Worm (Caenorhabditis elegans) whole organism, L4 larva: Measurements from ENCODE around the gene igdb-3.

Source experiments
- ZK546.5 ChIP-seq, 2 experiments: sonication (generic microtip); optimal IDR thresholded peaks; 2 replicates each; lab custom pipeline; 2017; ENCODE audit warnings: missing biosample characterization in 2 of 2, missing genetic modification characterization in 2 of 2
- ama-1 ChIP-seq: fragments of 150-350 bp; optimal IDR thresholded peaks from 2 replicates; lab custom pipeline; 2014; ENCODE audit warnings: inconsistent platforms, mixed read lengths
- ceh-28 ChIP-seq: fragments of 150-350 bp; optimal IDR thresholded peaks from 2 replicates; lab custom pipeline; 2014; ENCODE audit warnings: missing biosample characterization, missing genetic modification reagents, missing genetic modification characterization
- ceh-44 ChIP-seq: fragments of 200-800 bp; sonication (Bioruptor generic); IDR thresholded peaks from 2 replicates; pipeline ENCODE4 v1.3.6; 2022; ENCODE audit warnings: missing genetic modification reagents, missing genetic modification characterization, missing compliant biosample characterization
- dve-1 ChIP-seq: sonication (generic microtip); optimal IDR thresholded peaks from 2 replicates; lab custom pipeline; 2017; ENCODE audit warnings: antibody characterized with exemption, mild to moderate bottlenecking, missing genetic modification characterization, missing compliant biosample characterization; ENCODE audit not compliant: insufficient read depth
- nhr-28 ChIP-seq: fragments of 150-350 bp; optimal IDR thresholded peaks from 2 replicates; lab custom pipeline; 2014; ENCODE audit warnings: missing biosample characterization, missing genetic modification characterization
- nhr-41 ChIP-seq: fragments of 200-800 bp; sonication (Bioruptor generic); IDR thresholded peaks from 2 replicates; pipeline ENCODE4 v1.3.6; 2022; ENCODE audit warnings: missing genetic modification reagents, missing genetic modification characterization, missing compliant biosample characterization
- nhr-6 ChIP-seq: fragments of 150-350 bp; optimal IDR thresholded peaks from 2 replicates; lab custom pipeline; 2014; ENCODE audit warnings: missing biosample characterization, missing genetic modification characterization
- skn-1 ChIP-seq: fragments of 150-350 bp; optimal IDR thresholded peaks from 2 replicates; lab custom pipeline; 2014; ENCODE audit warnings: missing biosample characterization, missing genetic modification characterization
- snpc-4 ChIP-seq: fragments of 150-350 bp; optimal IDR thresholded peaks from 2 replicates; lab custom pipeline; 2014; ENCODE audit warnings: missing biosample characterization, missing genetic modification characterization
- unc-62 ChIP-seq, 3 experiments: fragments of 150-350 bp in 1 of 3; sonication (generic microtip); optimal IDR thresholded peaks in 2 of 3; peaks in 1 of 3; 1 replicate in 1 of 3; 2 replicates in 2 of 3; lab custom pipeline; 2014 to 2017; ENCODE audit warnings: missing biosample characterization in 3 of 3, missing genetic modification characterization in 3 of 3, missing genetic modification reagents in 3 of 3, missing genotype in 1 of 3
- zfp-2 ChIP-seq: sonication (generic microtip); optimal IDR thresholded peaks from 2 replicates; lab custom pipeline; 2016; ENCODE audit warnings: mild to moderate bottlenecking, missing genetic modification characterization, missing compliant biosample characterization

ce11 chrX:6430510-6430909 is 45.2 kb downstream of the igdb-3 start, which contains the start of gene ctsa-2:
- TF ChIP-seq ceh-28 (tag; lab: Kevin White, UChicago) (no peak), nhr-6 (tag; lab: Kevin White, UChicago) (no peak), skn-1 (no peak), nhr-28 (tag; lab: Kevin White, UChicago) (no peak), dve-1 (no peak), ZK546.5 (tag; optimal IDR thresholded peaks at IDR 0.05; lab: Kevin White, UChicago) (no peak), nhr-41 (no peak), zfp-2 (tag; lab: Kevin White, UChicago) (no peak), ceh-44 (GFP tag; lab: Robert Waterston, UW) (no peak), unc-62 (GFP tag; optimal IDR thresholded peaks at IDR 0.05 in 1 of 2; lab: Kevin White, UChicago) (no peak), unc-62 (tag; optimal IDR thresholded peaks at IDR 0.05; lab: Kevin White, UChicago) (no peak), ama-1 (no peak), snpc-4 (tag; lab: Kevin White, UChicago) (no peak)
